Worm (Caenorhabditis elegans): Measurements from ENCODE around the gene exos-9.

exos-9 gene

ce11 chrIII:7181822-7182221 lies 16.1 kb downstream of the exos-9 start, which contains the start of gene epg-4:
Gene epg-4 (plus strand): TSS chrIII:7182167.
- TF ChIP-seq ceh-82 (tag; optimal IDR thresholded peaks at IDR 0.05) (peak in 1 of 3 experiments; percentile 11), isw-1 (GFP tag; IDR thresholded peaks at IDR 0.05) (no peak; the same call in 1 of the 2 replicates), C16A3.4 (tag; optimal IDR thresholded peaks at IDR 0.05) (peak; percentile 50), nhr-76 (tag; optimal IDR thresholded peaks at IDR 0.05) (no peak), lin-14 (GFP tag; optimal IDR thresholded peaks at IDR 0.05) (peak; percentile 70), nhr-47 (tag; optimal IDR thresholded peaks at IDR 0.05) (no peak), lin-35 (GFP tag; optimal IDR thresholded peaks at IDR 0.05) (peak; percentile 42 to 79), dpl-1 (GFP tag; optimal IDR thresholded peaks at IDR 0.05) (peak; percentile 9 to 53 (median 41)), unc-130 (tag; optimal IDR thresholded peaks at IDR 0.05) (peak; percentile 22), lin-39 (tag; optimal IDR thresholded peaks at IDR 0.05) (no peak), swsn-7 (tag; optimal IDR thresholded peaks at IDR 0.05) (no peak), efl-1 (optimal IDR thresholded peaks at IDR 0.05) (peak; percentile 19 to 57), efl-1 (GFP tag; optimal IDR thresholded peaks at IDR 0.05 in 1 of 2) (peak; percentile 45 to 93), elt-3 (tag; optimal IDR thresholded peaks at IDR 0.05) (peak in 1 of 6 experiments; percentile 13), nhr-85 (tag) (peak; percentile 36), blmp-1 (tag; optimal IDR thresholded peaks at IDR 0.05) (peak; percentile 33), snu-23 (GFP tag; optimal IDR thresholded peaks at IDR 0.05) (peak; percentile 36), nhr-71 (tag; optimal IDR thresholded peaks at IDR 0.05) (peak; percentile 41), skn-1 (tag; optimal IDR thresholded peaks at IDR 0.05) (peak; percentile 47), mdl-1 (tag; optimal IDR thresholded peaks at IDR 0.05) (peak in 1 of 2 experiments; percentile 22), lsy-2 (tag; optimal IDR thresholded peaks at IDR 0.05) (peak in 1 of 2 experiments; percentile 69), nhr-20 (tag; optimal IDR thresholded peaks at IDR 0.05) (peak; percentile 15), nhr-77 (tag; optimal IDR thresholded peaks at IDR 0.05) (peak; percentile 3), snpc-4 (tag; optimal IDR thresholded peaks at IDR 0.05) (no peak)

DNA sequence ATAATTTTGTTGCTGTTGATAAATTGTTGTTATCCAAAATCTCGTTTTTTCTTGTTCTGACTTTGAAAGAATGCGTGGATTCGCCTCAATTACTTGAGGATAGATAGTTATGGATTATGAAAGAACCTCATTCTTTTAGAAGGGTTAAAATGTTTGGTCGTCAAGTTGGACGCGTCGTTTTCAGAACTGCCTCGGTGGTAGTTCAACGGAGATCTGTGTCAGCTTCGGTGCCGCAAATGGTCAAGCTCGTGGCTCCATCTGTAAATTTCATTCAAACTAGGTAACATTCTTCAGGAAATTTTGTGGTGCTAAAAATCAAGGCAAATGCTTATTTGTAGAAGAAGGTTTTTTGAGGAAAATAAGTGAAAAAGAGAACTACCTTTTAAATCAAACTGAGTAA lies 17.3 kb downstream of the exos-9 start, which contains the start of gene ndab-2:
ndab-2 (plus strand) TSS at position 140 of the 400 bp plus-strand sequence.
- no peak for TF ChIP-seq unc-98 (GFP tag; IDR thresholded peaks at IDR 0.05)
- TF ChIP-seq C04F5.9 (tag; optimal IDR thresholded peaks at IDR 0.05), result no peak
- TF ChIP-seq sox-4 (tag; optimal IDR thresholded peaks at IDR 0.05), result no peak
- no peak for TF ChIP-seq nhr-28 (tag; optimal IDR thresholded peaks at IDR 0.05)
- TF ChIP-seq ceh-90 (tag; optimal IDR thresholded peaks at IDR 0.05), result no peak
- TF ChIP-seq nhr-90 (tag; optimal IDR thresholded peaks at IDR 0.05; ENCODE audit: poor library complexity), result peak; percentile 5
- peak; percentile 41 for TF ChIP-seq ama-1 (optimal IDR thresholded peaks at IDR 0.05)
- no peak for TF ChIP-seq nhr-11 (tag; optimal IDR thresholded peaks at IDR 0.05)
- no peak for TF ChIP-seq zag-1 (tag; optimal IDR thresholded peaks at IDR 0.05)
- TF ChIP-seq hlh-4 (tag; optimal IDR thresholded peaks at IDR 0.05), result no peak
- no peak for TF ChIP-seq mef-2 (tag; optimal IDR thresholded peaks at IDR 0.05)
- TF ChIP-seq nhr-47 (tag; optimal IDR thresholded peaks at IDR 0.05), result peak; percentile 18
- TF ChIP-seq F16B12.6 (tag; optimal IDR thresholded peaks at IDR 0.05), result no peak
- TF ChIP-seq ces-1 (GFP tag; optimal IDR thresholded peaks at IDR 0.05), result no peak
- no peak for TF ChIP-seq lin-13 (GFP tag; optimal IDR thresholded peaks at IDR 0.05)
- no peak for TF ChIP-seq vab-15 (tag; optimal IDR thresholded peaks at IDR 0.05)
- TF ChIP-seq fkh-10 (GFP tag; optimal IDR thresholded peaks at IDR 0.05), result no peak
- TF ChIP-seq hpl-2 (GFP tag; optimal IDR thresholded peaks at IDR 0.05), result no peak
- no peak for TF ChIP-seq Y116A8C.19 (tag; optimal IDR thresholded peaks at IDR 0.05; ENCODE audit: borderline replicate concordance)
- no peak for TF ChIP-seq nhr-84 (tag; optimal IDR thresholded peaks at IDR 0.05)
- no peak for TF ChIP-seq lin-14 (GFP tag; optimal IDR thresholded peaks at IDR 0.05)
- no peak for TF ChIP-seq nhr-76 (tag; optimal IDR thresholded peaks at IDR 0.05)
- no peak for TF ChIP-seq mdl-1 (tag; optimal IDR thresholded peaks at IDR 0.05)
- peak in 1 of 2 experiments; percentile 28 for TF ChIP-seq lsy-2 (tag; optimal IDR thresholded peaks at IDR 0.05)
- TF ChIP-seq C34B4.2 (tag; optimal IDR thresholded peaks at IDR 0.05), result no peak
- TF ChIP-seq ceh-82 (tag; optimal IDR thresholded peaks at IDR 0.05), result no peak
- TF ChIP-seq mep-1 (tag; optimal IDR thresholded peaks at IDR 0.05), result no peak
- TF ChIP-seq lin-39 (tag; optimal IDR thresholded peaks at IDR 0.05), result no peak
- no peak for TF ChIP-seq egl-27 (tag; optimal IDR thresholded peaks at IDR 0.05)
- TF ChIP-seq irx-1 (tag; optimal IDR thresholded peaks at IDR 0.05), result no peak
- no peak for TF ChIP-seq hlh-17 (GFP tag; optimal IDR thresholded peaks at IDR 0.05; ENCODE audit: borderline replicate concordance)
